Worm (Caenorhabditis elegans): ENCODE data around the gene cct-6.

The cct-6 gene

ce11 chrIII:5840277-5840676 is 15.2 kb downstream of the cct-6 start:
- TF ChIP-seq snpc-4 (tag; optimal IDR thresholded peaks at IDR 0.05) (no peak), ces-1 (GFP tag; optimal IDR thresholded peaks at IDR 0.05) (peak; percentile 27)

ce11 chrIII:5839598-5839997 is 15.9 kb downstream of the cct-6 start:
- no peak for TF ChIP-seq nhr-237 (tag; optimal IDR thresholded peaks at IDR 0.05)
- TF ChIP-seq mab-5 (tag; optimal IDR thresholded peaks at IDR 0.05), result no peak
- no peak for TF ChIP-seq nhr-2 (tag; optimal IDR thresholded peaks at IDR 0.05)
- no peak for TF ChIP-seq hlh-1 (tag; optimal IDR thresholded peaks at IDR 0.05)
- TF ChIP-seq ceh-83 (GFP tag; optimal IDR thresholded peaks at IDR 0.05), result no peak
- no peak for TF ChIP-seq cnd-1 (tag; optimal IDR thresholded peaks at IDR 0.05)
- no peak for TF ChIP-seq ham-2 (GFP tag; optimal IDR thresholded peaks at IDR 0.05)
- no peak for TF ChIP-seq ceh-39 (tag; optimal IDR thresholded peaks at IDR 0.05)
- TF ChIP-seq tbx-8 (GFP tag; optimal IDR thresholded peaks at IDR 0.05), result no peak
- TF ChIP-seq blmp-1 (tag; optimal IDR thresholded peaks at IDR 0.05), result no peak
- no peak for TF ChIP-seq unc-39 (tag; optimal IDR thresholded peaks at IDR 0.05)
- no peak for TF ChIP-seq pha-4 (tag; optimal IDR thresholded peaks at IDR 0.05)
- TF ChIP-seq lin-32 (GFP tag; optimal IDR thresholded peaks at IDR 0.05), result no peak
- TF ChIP-seq sem-2 (GFP tag; optimal IDR thresholded peaks at IDR 0.05), result no peak
- no peak for TF ChIP-seq M03D4.4 (tag; optimal IDR thresholded peaks at IDR 0.05)
- TF ChIP-seq nhr-28 (tag; optimal IDR thresholded peaks at IDR 0.05), result no peak

DNA sequence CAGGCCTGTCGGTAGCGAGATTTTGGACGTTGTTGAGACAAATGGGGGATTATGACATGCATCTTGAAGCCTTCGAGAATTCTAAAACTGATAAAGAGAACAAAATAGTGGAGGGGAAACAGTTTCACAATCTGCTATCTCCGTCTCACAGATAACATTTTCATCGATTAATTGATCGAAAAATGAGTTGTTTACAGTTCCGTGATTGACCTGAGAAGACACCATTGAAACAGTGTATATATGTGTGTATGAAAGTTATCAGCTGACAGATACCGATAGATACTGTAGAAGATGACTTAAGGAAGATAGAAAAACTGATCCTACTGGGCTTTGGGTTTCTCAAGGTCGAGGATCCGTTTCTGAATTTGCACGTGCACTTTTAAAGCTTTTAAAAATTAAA is 16.3 kb downstream of the cct-6 start:
- no peak for TF ChIP-seq lsy-2 (tag; optimal IDR thresholded peaks at IDR 0.05)
- TF ChIP-seq elt-3 (tag; optimal IDR thresholded peaks at IDR 0.05), result peak; percentile 32

DNA sequence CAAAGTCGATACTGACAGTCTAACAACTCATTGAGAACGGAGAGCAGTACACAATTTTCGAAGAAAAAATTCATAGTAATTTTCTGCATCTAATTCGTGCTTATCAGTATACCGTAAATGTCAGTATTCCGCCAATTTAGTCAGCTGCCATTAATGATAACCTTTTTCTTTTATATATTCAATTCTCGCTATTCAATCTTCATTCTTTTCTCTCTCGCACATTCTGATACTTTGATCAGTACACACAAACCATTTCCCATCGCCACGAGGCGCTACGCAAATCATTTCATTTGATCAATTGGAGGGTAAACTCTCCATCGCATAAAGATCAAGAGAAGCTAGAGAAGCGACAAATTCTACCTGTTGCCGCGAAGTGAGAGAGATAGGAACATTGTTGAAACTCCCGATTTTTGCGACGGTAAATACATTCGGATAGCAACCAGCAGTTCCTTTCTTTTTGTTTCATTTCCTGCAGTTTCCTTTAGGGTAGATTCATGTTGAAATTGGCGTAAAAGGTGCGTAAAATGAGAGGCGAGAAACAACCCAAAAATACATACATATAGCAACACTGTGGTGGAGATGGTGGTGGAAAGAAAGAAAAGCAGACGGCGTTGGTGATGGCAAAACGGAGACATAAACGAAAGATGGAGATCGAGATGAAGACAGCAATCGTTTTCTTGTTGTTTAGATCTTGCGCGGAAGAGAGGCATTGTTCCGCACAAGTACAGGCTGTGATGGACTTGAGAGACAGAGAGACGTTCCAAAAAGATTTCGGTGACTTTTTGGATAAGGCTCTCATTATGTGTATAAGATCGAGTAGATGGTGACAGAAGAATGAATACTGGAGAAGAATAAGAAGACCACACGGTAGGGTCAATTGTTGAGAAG is 17.1 kb downstream of the cct-6 start:
- TF ChIP-seq unc-39 (tag; optimal IDR thresholded peaks at IDR 0.05), result no peak
- no peak for TF ChIP-seq lsy-2 (tag; optimal IDR thresholded peaks at IDR 0.05)
- TF ChIP-seq unc-120 (tag; optimal IDR thresholded peaks at IDR 0.05; ENCODE audit: poor library complexity, severe bottlenecking), result no peak
- no peak for TF ChIP-seq ces-1 (GFP tag; optimal IDR thresholded peaks at IDR 0.05)
- no peak for TF ChIP-seq blmp-1 (tag; optimal IDR thresholded peaks at IDR 0.05)
- TF ChIP-seq nhr-12 (tag; optimal IDR thresholded peaks at IDR 0.05), result no peak
- TF ChIP-seq hlh-1 (tag; optimal IDR thresholded peaks at IDR 0.05), result no peak
- no peak for TF ChIP-seq cnd-1 (tag; optimal IDR thresholded peaks at IDR 0.05)
- TF ChIP-seq elt-1 (tag; optimal IDR thresholded peaks at IDR 0.05; ENCODE audit: borderline replicate concordance, insufficient read depth), result peak; percentile 95
- TF ChIP-seq nhr-76 (tag; optimal IDR thresholded peaks at IDR 0.05), result no peak
- peak; percentile 48 for TF ChIP-seq ham-2 (GFP tag; optimal IDR thresholded peaks at IDR 0.05)
- TF ChIP-seq tbx-8 (GFP tag; optimal IDR thresholded peaks at IDR 0.05), result no peak
- TF ChIP-seq nhr-2 (tag; optimal IDR thresholded peaks at IDR 0.05), result no peak
- no peak for TF ChIP-seq ceh-83 (GFP tag; optimal IDR thresholded peaks at IDR 0.05)
- no peak for TF ChIP-seq nhr-28 (tag; optimal IDR thresholded peaks at IDR 0.05)
- no peak for TF ChIP-seq lin-32 (GFP tag; optimal IDR thresholded peaks at IDR 0.05)
- TF ChIP-seq mep-1 (tag; optimal IDR thresholded peaks at IDR 0.05), result peak; percentile 26
- no peak for TF ChIP-seq flh-1 (GFP tag; optimal IDR thresholded peaks at IDR 0.05)
- TF ChIP-seq sem-2 (GFP tag; optimal IDR thresholded peaks at IDR 0.05), result no peak
- TF ChIP-seq ceh-39 (tag; optimal IDR thresholded peaks at IDR 0.05), result no peak
- no peak for TF ChIP-seq snpc-4 (tag; optimal IDR thresholded peaks at IDR 0.05)
- TF ChIP-seq M03D4.4 (tag; optimal IDR thresholded peaks at IDR 0.05), result no peak
- peak; percentile 15 for TF ChIP-seq elt-3 (tag; optimal IDR thresholded peaks at IDR 0.05)
- TF ChIP-seq drap-1 (GFP tag; optimal IDR thresholded peaks at IDR 0.05), result no peak
- TF ChIP-seq ztf-11 (tag; optimal IDR thresholded peaks at IDR 0.05), result no peak
- no peak for TF ChIP-seq mls-2 (tag; optimal IDR thresholded peaks at IDR 0.05)
- no peak for TF ChIP-seq pha-4 (tag; optimal IDR thresholded peaks at IDR 0.05)
- TF ChIP-seq zip-8 (tag; optimal IDR thresholded peaks at IDR 0.05), result no peak
- no peak for TF ChIP-seq sptf-1 (tag; optimal IDR thresholded peaks at IDR 0.05)
- no peak for TF ChIP-seq unc-62 (GFP tag; optimal IDR thresholded peaks at IDR 0.05)
